Worm (Caenorhabditis elegans): ENCODE measurements around the gene srw-34.

ce11 chrV:16568056-16568455 lies 45.9 kb upstream of the srw-34 start:
- TF ChIP-seq mdl-1 (tag; optimal IDR thresholded peaks at IDR 0.05): no peak
- TF ChIP-seq nhr-11 (tag; optimal IDR thresholded peaks at IDR 0.05): no peak
- TF ChIP-seq nhr-237 (tag; optimal IDR thresholded peaks at IDR 0.05): no peak
- TF ChIP-seq zag-1 (tag; optimal IDR thresholded peaks at IDR 0.05): no peak
- TF ChIP-seq zip-2 (tag; optimal IDR thresholded peaks at IDR 0.05): no peak
- peak in 1 of 2 experiments; percentile 78 for TF ChIP-seq unc-62 (GFP tag; optimal IDR thresholded peaks at IDR 0.05 in 1 of 2)
- TF ChIP-seq unc-62 (tag; optimal IDR thresholded peaks at IDR 0.05): no peak
- TF ChIP-seq unc-130 (GFP tag; optimal IDR thresholded peaks at IDR 0.05): no peak
- no peak for TF ChIP-seq set-16 (GFP tag; IDR thresholded peaks at IDR 0.05)
- no peak for TF ChIP-seq hmg-1.1 (GFP tag; IDR thresholded peaks at IDR 0.05)
- TF ChIP-seq tag-97 (GFP tag; IDR thresholded peaks at IDR 0.05): no peak

Measured in whole organism, L4 larva.